Fruit fly (Drosophila melanogaster): ENCODE data around the gene Sb.
"Not testable (repeated sequence)": the region's sequence is repeated elsewhere in the genome, so short reads cannot be mapped to it uniquely, and the experiment has no call there.

Sb gene

dm6 chr3R:16154263-16154662 lies 38.3 kb downstream of the Sb start:
- TF ChIP-seq CG17801 (GFP tag; optimal IDR thresholded peaks at IDR 0.05; ENCODE audit: partially characterized antibody) = peak; percentile 94

dm6 chr3R:16154682-16155081 lies 38.7 kb downstream of the Sb start, which contains the start of gene CG6006:
Gene CG6006 (plus strand): TSS chr3R:16154982.
- no peak for TF ChIP-seq CG17801 (GFP tag; optimal IDR thresholded peaks at IDR 0.05; ENCODE audit: partially characterized antibody)

dm6 chr3R:16156032-16156431 lies 40.1 kb downstream of the Sb start:
- no peak for TF ChIP-seq CG17801 (GFP tag; optimal IDR thresholded peaks at IDR 0.05; ENCODE audit: partially characterized antibody)

- TF ChIP-seq CG17801 (GFP tag; optimal IDR thresholded peaks at IDR 0.05; ENCODE audit: partially characterized antibody) = no peak
Measured at dm6 chr3R:16157564-16158242, 41.7 kb downstream of the Sb start.

DNA sequence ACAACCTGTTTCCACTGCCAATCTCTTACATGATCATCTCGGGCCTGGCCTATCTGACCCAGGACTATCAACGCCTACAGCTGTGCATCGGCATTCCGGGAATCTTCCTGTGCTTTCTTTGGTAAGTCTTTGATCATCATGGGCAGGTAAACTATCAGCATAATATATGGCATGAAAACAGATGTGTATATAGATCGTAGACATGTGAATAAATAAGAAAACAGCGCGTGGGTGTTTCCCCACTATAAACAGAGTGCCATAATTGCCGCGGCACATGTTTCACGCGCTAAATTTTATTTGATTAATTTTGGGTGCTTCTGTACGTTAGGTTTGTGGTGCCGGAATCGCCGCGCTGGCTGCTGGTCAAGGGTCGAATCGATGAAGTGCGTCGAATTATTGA lies 52.1 kb downstream of the Sb start:
- TF ChIP-seq CG17801 (GFP tag; optimal IDR thresholded peaks at IDR 0.05; ENCODE audit: partially characterized antibody) = no peak

- TF ChIP-seq CG17801 (GFP tag; optimal IDR thresholded peaks at IDR 0.05; ENCODE audit: partially characterized antibody) = no peak
Measured at dm6 chr3R:16171747-16172146, 55.8 kb downstream of the Sb start, which contains the start of gene CG8925. Gene CG8925 (plus strand): TSS chr3R:16171991.

DNA sequence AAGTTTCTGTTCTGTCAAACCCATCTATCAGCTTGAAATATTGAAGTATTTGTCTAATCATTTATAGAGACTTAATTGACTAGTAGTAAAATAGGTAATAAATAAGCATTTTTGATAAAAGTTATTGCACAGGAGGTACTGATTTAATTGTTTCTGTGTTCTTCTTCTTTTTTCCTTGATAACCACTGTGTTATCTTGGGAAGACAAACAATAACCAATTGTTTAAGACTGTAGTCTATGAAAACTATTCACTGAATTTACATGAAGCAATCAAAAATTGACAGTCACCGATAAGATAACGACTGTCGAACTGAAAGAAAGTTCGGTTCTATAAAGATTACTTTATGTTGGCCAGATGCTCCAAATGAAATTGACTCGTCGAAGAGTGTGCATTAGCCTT lies 57.5 kb downstream of the Sb start:
- no peak for TF ChIP-seq CG17801 (GFP tag; optimal IDR thresholded peaks at IDR 0.05; ENCODE audit: partially characterized antibody)

- TF ChIP-seq CG17801 (GFP tag; optimal IDR thresholded peaks at IDR 0.05; ENCODE audit: partially characterized antibody) = no peak
Measured at dm6 chr3R:16176526-16176925, 60.6 kb downstream of the Sb start.

DNA sequence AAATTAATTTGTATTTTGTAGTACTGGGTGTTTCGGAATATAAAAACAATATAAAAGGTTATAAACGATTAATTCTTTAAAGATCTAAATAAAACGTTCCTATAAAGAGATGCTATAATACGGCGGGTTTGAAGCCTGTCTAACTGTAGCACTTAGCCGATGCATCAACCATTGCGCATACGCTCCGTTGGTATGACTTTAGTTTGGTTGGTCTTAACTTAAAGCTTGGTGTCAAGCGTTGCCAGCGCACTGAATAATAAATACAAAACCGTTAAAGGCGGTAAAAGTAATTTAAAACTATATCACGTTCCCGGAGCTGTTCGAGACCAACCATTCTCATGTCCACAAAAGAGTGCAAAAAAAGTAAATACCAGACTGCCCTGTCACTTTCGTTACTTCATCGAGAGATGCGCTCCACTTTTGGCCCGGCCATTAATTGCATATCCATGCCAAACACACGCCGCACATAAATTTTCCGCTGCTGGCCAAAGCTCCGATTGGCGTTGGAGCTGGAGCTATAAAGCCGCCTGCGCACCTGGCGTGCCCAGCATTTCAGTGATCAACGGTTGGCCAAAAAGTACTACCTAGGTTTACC lies 64.6 kb downstream of the Sb start, which contains the start of gene CG8927:
TSS of gene CG8927 (plus strand) at position 545 of the 595 bp plus-strand sequence.
- no peak for TF ChIP-seq CG17801 (GFP tag; optimal IDR thresholded peaks at IDR 0.05; ENCODE audit: partially characterized antibody)

DNA sequence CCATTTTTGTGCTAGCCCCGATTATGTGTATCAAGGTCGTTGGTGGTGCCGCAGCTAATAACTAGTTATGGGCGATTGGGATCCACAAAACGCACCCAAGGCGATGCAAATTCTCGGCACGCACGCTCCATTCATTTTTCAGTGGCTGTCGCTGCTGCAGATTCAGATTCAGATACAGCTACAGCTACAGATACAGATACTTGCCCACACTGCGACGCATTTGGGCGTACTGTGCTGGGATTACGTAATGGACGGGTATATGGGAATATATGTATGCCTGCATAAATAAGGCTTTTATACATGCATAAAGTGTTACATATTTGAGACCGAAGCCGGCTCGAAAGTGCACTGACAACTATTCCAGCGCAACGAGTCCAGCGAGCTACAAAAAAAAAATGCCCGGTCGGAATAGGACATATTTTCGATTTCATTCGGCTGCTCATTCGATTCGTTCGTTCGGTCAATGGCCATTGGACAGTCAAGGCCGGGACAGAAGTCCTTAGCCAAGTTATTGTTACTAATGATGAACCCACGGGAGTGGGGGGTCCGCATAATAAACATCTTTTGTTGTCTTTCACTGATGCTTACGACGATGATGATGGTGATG lies 66.4 kb downstream of the Sb start:
- TF ChIP-seq CG17801 (GFP tag; optimal IDR thresholded peaks at IDR 0.05; ENCODE audit: partially characterized antibody) = no peak

DNA sequence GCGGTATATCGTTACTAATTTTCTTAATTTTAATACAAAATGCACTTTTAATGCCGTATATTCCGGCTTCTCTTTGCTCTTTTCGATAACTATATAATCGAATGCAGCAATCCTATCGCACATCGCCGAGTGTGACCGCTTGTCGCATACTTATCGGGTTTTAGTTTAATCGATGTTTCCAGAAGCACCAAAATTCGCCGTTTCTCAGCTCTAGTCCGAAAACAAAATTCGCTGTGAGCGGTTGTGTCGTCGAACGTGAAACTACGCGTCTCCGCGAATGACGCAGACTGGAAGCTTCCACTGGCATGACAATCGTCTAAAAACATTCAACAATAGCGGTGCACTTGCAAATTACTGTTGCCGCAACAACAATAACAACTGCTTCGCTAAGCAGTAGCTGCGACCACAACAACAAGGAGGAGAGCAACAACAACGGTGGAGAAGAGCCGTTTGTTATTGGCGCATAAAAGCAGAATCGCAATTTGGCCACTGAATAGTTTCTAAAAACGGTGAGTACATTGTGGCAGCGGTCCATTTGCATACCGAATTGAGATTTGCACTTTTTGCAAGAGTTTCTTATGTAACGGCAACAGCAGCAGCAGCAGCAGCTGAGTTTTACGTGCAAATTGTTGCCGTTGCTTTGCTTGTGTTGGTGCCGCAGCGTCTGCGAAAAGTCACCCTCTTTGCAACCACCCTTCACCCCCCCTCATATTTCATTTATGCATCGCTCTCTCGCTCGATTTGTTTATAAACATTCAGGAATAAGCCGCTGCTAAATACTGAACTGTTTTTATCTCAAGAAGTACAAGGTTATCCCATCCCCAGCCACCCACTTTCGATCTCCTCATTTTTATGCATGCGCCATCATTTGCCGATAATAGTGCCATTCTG lies 71.1 kb downstream of the Sb start, which contains the start of gene sra:
TSS of gene sra (plus strand) at position 209 of the 891 bp plus-strand sequence.
- peak; percentile 65 for TF ChIP-seq CG17801 (GFP tag; optimal IDR thresholded peaks at IDR 0.05; ENCODE audit: partially characterized antibody)

dm6 chr3R:16187737-16188136 lies 71.8 kb downstream of the Sb start:
- TF ChIP-seq CG17801 (GFP tag; optimal IDR thresholded peaks at IDR 0.05; ENCODE audit: partially characterized antibody) = no peak

DNA sequence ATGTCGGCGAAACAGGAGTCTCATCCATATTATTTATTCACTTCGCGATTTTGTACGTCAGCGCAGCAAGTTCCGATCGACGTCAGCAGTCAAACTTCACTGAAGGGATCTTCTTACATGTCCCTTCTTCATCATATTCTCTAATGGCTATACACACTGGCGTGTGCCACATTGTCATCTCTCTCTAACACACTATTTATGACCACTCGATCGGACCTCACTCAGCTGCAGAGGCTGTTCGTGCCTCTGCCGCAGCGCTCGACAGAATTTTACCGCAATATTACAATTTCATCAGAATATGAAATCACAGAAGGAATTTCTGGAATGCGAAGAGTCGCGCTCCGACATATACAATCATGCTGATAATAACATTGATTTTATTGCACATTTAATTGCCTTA lies 73.5 kb downstream of the Sb start, which contains the start of gene Bin1:
TSS of gene Bin1 (minus strand) at position 101 of the 400 bp plus-strand sequence.
- TF ChIP-seq CG17801 (GFP tag; optimal IDR thresholded peaks at IDR 0.05; ENCODE audit: partially characterized antibody) = not testable (repeated sequence)

- TF ChIP-seq CG17801 (GFP tag; optimal IDR thresholded peaks at IDR 0.05; ENCODE audit: partially characterized antibody) = no peak
Measured at dm6 chr3R:16190183-16190763, 74.3 kb downstream of the Sb start.

dm6 chr3R:16190782-16191181 lies 74.8 kb downstream of the Sb start:
- no peak for TF ChIP-seq CG17801 (GFP tag; optimal IDR thresholded peaks at IDR 0.05; ENCODE audit: partially characterized antibody)

All from ovary, adult (tissue).